Fruit fly (Drosophila melanogaster) whole organism: ENCODE measurements around the gene CG14740.

Experiments used
- CG8478 ChIP-seq: fragments of >200 bp; optimal IDR thresholded peaks from 2 replicates; lab custom pipeline; 2018; ENCODE audit warnings: inconsistent platforms
- Dll ChIP-seq: fragments of >200 bp; optimal IDR thresholded peaks from 2 replicates; lab custom pipeline; 2017
- EcR ChIP-seq, 2 experiments: fragments of >200 bp; optimal IDR thresholded peaks; 2 replicates each; lab custom pipeline; 2017; ENCODE audit warnings: missing biosample characterization in 2 of 2, missing genetic modification characterization in 2 of 2, missing genetic modification reagents in 2 of 2
- pan ChIP-seq: fragments of >200 bp; optimal IDR thresholded peaks from 2 replicates; lab custom pipeline; 2017
- psq ChIP-seq: fragments of >200 bp; optimal IDR thresholded peaks from 2 replicates; lab custom pipeline; 2017
- usp ChIP-seq: fragments of >200 bp; optimal IDR thresholded peaks from 2 replicates; lab custom pipeline; 2017; ENCODE audit warnings: missing biosample characterization, missing genetic modification characterization, mixed read lengths

The CG14740 gene

dm6 chr3R:12062844-12063243 is at the start of gene CG14740:
Gene CG14740 (minus strand): TSS chr3R:12062944.
- TF ChIP-seq psq (lab: Kevin White, UChicago) (no peak), Dll (no peak), pan (lab: Kevin White, UChicago) (no peak), usp (GFP tag; lab: Kevin White, UChicago) (no peak), CG8478 (lab: Kevin White, UChicago) (no peak), EcR (GFP tag; optimal IDR thresholded peaks at IDR 0.05; lab: Kevin White, UChicago) (no peak)

dm6 chr3R:12094588-12094987 is 31.8 kb upstream of the CG14740 start, which contains the start of gene dpr17:
Gene dpr17 (plus strand): TSS chr3R:12094876.
- TF ChIP-seq Dll (no peak), pan (lab: Kevin White, UChicago) (no peak), CG8478 (lab: Kevin White, UChicago) (no peak), EcR (GFP tag; optimal IDR thresholded peaks at IDR 0.05; lab: Kevin White, UChicago) (no peak), usp (GFP tag; lab: Kevin White, UChicago) (no peak), psq (lab: Kevin White, UChicago) (no peak)

dm6 chr3R:12090549-12090948 is 27.8 kb upstream of the CG14740 start, which contains the start of gene ATP8B:
Gene ATP8B (minus strand): TSS chr3R:12090612.
- TF ChIP-seq usp (GFP tag; lab: Kevin White, UChicago) (no peak), EcR (GFP tag; optimal IDR thresholded peaks at IDR 0.05; lab: Kevin White, UChicago) (no peak), Dll (no peak), pan (lab: Kevin White, UChicago) (no peak)

dm6 chr3R:12083537-12083936 is 20.8 kb upstream of the CG14740 start:
- no peak for TF ChIP-seq usp (GFP tag; lab: Kevin White, UChicago)
- TF ChIP-seq CG8478 (lab: Kevin White, UChicago): no peak
- no peak for TF ChIP-seq psq (lab: Kevin White, UChicago)
- TF ChIP-seq pan (lab: Kevin White, UChicago): no peak
- TF ChIP-seq Dll: no peak
- no peak for TF ChIP-seq EcR (GFP tag; optimal IDR thresholded peaks at IDR 0.05; lab: Kevin White, UChicago)

DNA sequence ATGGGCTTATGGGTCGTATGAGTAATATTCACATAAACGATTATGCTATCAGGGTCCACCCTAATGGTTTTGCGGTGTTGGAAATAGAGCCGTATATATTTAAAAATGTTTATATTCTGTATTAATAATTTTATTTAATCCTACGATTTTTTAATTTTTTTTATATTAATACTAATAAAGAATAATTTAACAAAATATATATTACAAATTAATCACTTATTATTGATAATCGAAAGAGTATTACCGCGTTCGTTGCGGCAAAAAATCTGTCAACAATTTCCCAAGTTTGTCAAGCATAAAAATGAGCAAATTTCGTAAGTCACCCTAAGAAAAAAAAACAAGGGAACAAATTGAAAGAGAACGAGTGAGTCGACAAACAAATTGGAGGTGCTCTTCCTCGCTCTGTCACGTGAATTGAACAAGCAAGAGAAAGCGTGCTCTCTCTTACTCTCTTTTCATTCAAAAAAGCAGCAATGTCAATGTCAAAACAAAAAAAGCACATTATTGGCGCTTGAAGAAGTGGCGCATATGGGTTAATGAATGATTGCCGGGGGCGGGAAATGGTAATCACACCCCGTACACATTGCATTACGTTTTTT is 17.7 kb upstream of the CG14740 start:
- TF ChIP-seq pan (lab: Kevin White, UChicago): no peak
- no peak for TF ChIP-seq usp (GFP tag; lab: Kevin White, UChicago)
- no peak for TF ChIP-seq EcR (GFP tag; optimal IDR thresholded peaks at IDR 0.05; lab: Kevin White, UChicago)
- no peak for TF ChIP-seq Dll
- TF ChIP-seq psq (lab: Kevin White, UChicago): no peak
- no peak for TF ChIP-seq CG8478 (lab: Kevin White, UChicago)

- TF ChIP-seq pan (lab: Kevin White, UChicago) (no peak), CG8478 (lab: Kevin White, UChicago) (no peak), psq (lab: Kevin White, UChicago) (no peak), EcR (GFP tag; optimal IDR thresholded peaks at IDR 0.05; lab: Kevin White, UChicago) (no peak), usp (GFP tag; lab: Kevin White, UChicago) (no peak), Dll (no peak)
Measured at dm6 chr3R:12078961-12079360, 16.2 kb upstream of the CG14740 start.

- no peak for TF ChIP-seq psq (lab: Kevin White, UChicago)
- TF ChIP-seq EcR (GFP tag; optimal IDR thresholded peaks at IDR 0.05; lab: Kevin White, UChicago): no peak
- no peak for TF ChIP-seq CG8478 (lab: Kevin White, UChicago)
- TF ChIP-seq pan (lab: Kevin White, UChicago): no peak
- no peak for TF ChIP-seq Dll
- no peak for TF ChIP-seq usp (GFP tag; lab: Kevin White, UChicago)
Measured at dm6 chr3R:12049113-12049512, 13.6 kb downstream of the CG14740 start, which contains the start of gene CG14739. Gene CG14739 (minus strand): TSS chr3R:12049213.

- TF ChIP-seq pan (lab: Kevin White, UChicago) (no peak), CG8478 (lab: Kevin White, UChicago) (no peak), Dll (no peak), psq (lab: Kevin White, UChicago) (no peak), EcR (GFP tag; optimal IDR thresholded peaks at IDR 0.05; lab: Kevin White, UChicago) (no peak), usp (GFP tag; lab: Kevin White, UChicago) (no peak)
Measured at dm6 chr3R:12040228-12040627, 22.5 kb downstream of the CG14740 start, which contains the start of gene CG14736. Gene CG14736 (plus strand): TSS chr3R:12040528.

DNA sequence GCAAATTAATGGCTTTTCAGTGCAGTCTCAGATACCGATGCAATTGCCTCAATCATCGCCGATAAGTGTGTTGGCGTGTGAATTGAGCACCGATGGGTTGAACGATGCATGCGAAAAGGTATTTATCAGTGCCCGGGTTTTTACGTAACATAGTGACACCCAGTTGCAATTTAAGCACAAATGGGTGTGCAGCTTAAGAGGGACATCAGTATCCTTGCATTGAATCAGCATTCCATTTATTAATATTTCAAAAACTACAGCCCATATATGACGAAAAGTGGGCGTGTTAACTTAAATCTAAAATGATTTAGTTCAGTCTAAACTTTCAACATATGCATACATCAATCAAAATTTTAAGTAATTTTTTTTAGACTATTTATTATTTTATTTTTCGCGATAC is 29.9 kb downstream of the CG14740 start, which contains the start of gene ssp5:
TSS of gene ssp5 (plus strand) at position 301 of the 400 bp plus-strand sequence.
- TF ChIP-seq usp (GFP tag; lab: Kevin White, UChicago) (no peak), CG8478 (lab: Kevin White, UChicago) (no peak)

- TF ChIP-seq pan (lab: Kevin White, UChicago) (no peak), psq (lab: Kevin White, UChicago) (no peak), Dll (no peak), usp (GFP tag; lab: Kevin White, UChicago) (no peak), CG8478 (lab: Kevin White, UChicago) (no peak), EcR (GFP tag; optimal IDR thresholded peaks at IDR 0.05; lab: Kevin White, UChicago) (no peak)
Measured at dm6 chr3R:12031657-12032056, 31.1 kb downstream of the CG14740 start, which contains the start of the genes CG31358, CG42504 and CG42505. Gene CG31358 (minus strand): TSS chr3R:12031757. Gene CG42504 (minus strand): TSS chr3R:12031757. Gene CG42505 (minus strand): TSS chr3R:12031757.

- TF ChIP-seq CG8478 (lab: Kevin White, UChicago) (no peak), pan (lab: Kevin White, UChicago) (no peak), usp (GFP tag; lab: Kevin White, UChicago) (no peak), EcR (GFP tag; optimal IDR thresholded peaks at IDR 0.05; lab: Kevin White, UChicago) (no peak), psq (lab: Kevin White, UChicago) (no peak), Dll (no peak)
Measured at dm6 chr3R:12020987-12021386, 41.8 kb downstream of the CG14740 start.

DNA sequence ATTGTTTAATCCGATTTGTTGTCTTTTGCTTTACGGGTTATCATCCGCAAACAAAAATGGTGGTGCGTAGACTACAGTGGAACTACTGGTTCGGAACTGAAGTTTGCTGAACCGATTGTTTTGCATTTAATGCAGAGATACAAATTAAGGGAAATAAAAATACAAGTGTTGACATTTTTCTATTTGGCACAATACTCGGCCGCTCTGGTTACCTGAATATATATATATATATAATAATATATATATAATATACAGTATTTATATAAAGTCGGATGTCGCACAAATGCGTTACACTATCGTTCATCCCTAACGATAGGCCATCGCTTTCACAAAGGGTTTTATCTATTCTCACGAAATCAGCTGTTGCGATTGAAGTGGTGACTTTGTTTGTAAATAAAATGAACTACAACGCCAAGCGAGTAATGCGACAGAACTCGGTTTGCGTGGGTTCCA is 45.9 kb downstream of the CG14740 start, which contains the start of the genes DCAF12 and Spt3:
TSS of gene DCAF12 (minus strand) at position 204 of the 453 bp plus-strand sequence.
TSS of gene Spt3 (plus strand) at position 329 of the 453 bp plus-strand sequence.
- no peak for TF ChIP-seq usp (GFP tag; lab: Kevin White, UChicago)
- TF ChIP-seq pan (lab: Kevin White, UChicago): no peak
- no peak for TF ChIP-seq Dll
- no peak for TF ChIP-seq EcR (GFP tag; optimal IDR thresholded peaks at IDR 0.05; lab: Kevin White, UChicago)
